Fruit fly (Drosophila melanogaster): Measurements from ENCODE around the gene vkg.

Gene vkg

dm6 chr2L:5002031-5002430 is 26.0 kb downstream of the vkg start:
- TF ChIP-seq Clk (GFP tag; optimal IDR thresholded peaks at IDR 0.05) (no peak), cic (GFP tag; optimal IDR thresholded peaks at IDR 0.05) (no peak), CG33017 (tag; optimal IDR thresholded peaks at IDR 0.05) (no peak), CG12768 (GFP tag; optimal IDR thresholded peaks at IDR 0.05) (no peak), bab1 (GFP tag; optimal IDR thresholded peaks at IDR 0.05) (no peak), CG1620 (GFP tag; optimal IDR thresholded peaks at IDR 0.05) (no peak), ovo (GFP tag; optimal IDR thresholded peaks at IDR 0.05) (no peak), CG7101 (tag; optimal IDR thresholded peaks at IDR 0.05) (no peak), kay (GFP tag; ENCODE audit: borderline replicate concordance) (no peak), pad (GFP tag; optimal IDR thresholded peaks at IDR 0.05) (no peak), Mnt (GFP tag; optimal IDR thresholded peaks at IDR 0.05) (no peak), Hr96 (GFP tag; optimal IDR thresholded peaks at IDR 0.05) (no peak), CG11617 (GFP tag; optimal IDR thresholded peaks at IDR 0.05) (no peak), tj (GFP tag; optimal IDR thresholded peaks at IDR 0.05) (no peak), CG7045 (GFP tag; optimal IDR thresholded peaks at IDR 0.05) (no peak), Crg-1 (GFP tag; optimal IDR thresholded peaks at IDR 0.05) (no peak), toe (GFP tag; optimal IDR thresholded peaks at IDR 0.05) (no peak), CG14711 (tag; optimal IDR thresholded peaks at IDR 0.05) (no peak), cnc (optimal IDR thresholded peaks at IDR 0.05) (no peak), CG5204 (GFP tag; optimal IDR thresholded peaks at IDR 0.05) (no peak)

- peak; percentile 41 for TF ChIP-seq kay (GFP tag; ENCODE audit: borderline replicate concordance)
- TF ChIP-seq CG11617 (GFP tag; optimal IDR thresholded peaks at IDR 0.05): no peak
Observed at dm6 chr2L:5001582-5001929, 26.4 kb downstream of the vkg start.

- TF ChIP-seq kay (GFP tag; ENCODE audit: borderline replicate concordance): peak; percentile 33
- peak; percentile 97 for TF ChIP-seq pad (GFP tag; optimal IDR thresholded peaks at IDR 0.05)
- TF ChIP-seq cic (GFP tag; optimal IDR thresholded peaks at IDR 0.05): peak; percentile 72
- no peak for TF ChIP-seq Clk (GFP tag; optimal IDR thresholded peaks at IDR 0.05)
- TF ChIP-seq bab1 (GFP tag; optimal IDR thresholded peaks at IDR 0.05): no peak
- peak; percentile 68 for TF ChIP-seq tj (GFP tag; optimal IDR thresholded peaks at IDR 0.05)
- peak; percentile 11 for TF ChIP-seq CG12768 (GFP tag; optimal IDR thresholded peaks at IDR 0.05)
- TF ChIP-seq CG11617 (GFP tag; optimal IDR thresholded peaks at IDR 0.05): no peak
- TF ChIP-seq CG7045 (GFP tag; optimal IDR thresholded peaks at IDR 0.05): no peak
- peak; percentile 35 for TF ChIP-seq CG14711 (tag; optimal IDR thresholded peaks at IDR 0.05)
Observed at dm6 chr2L:5000919-5001581, 26.9 kb downstream of the vkg start.

- TF ChIP-seq Hr96 (GFP tag; optimal IDR thresholded peaks at IDR 0.05) (peak; percentile 77), cic (GFP tag; optimal IDR thresholded peaks at IDR 0.05) (peak; percentile 55), CG33017 (tag; optimal IDR thresholded peaks at IDR 0.05) (peak; percentile 95), CG1620 (GFP tag; optimal IDR thresholded peaks at IDR 0.05) (peak; percentile 34), Crg-1 (GFP tag; optimal IDR thresholded peaks at IDR 0.05) (no peak), pad (GFP tag; optimal IDR thresholded peaks at IDR 0.05) (peak; percentile 18), CG11617 (GFP tag; optimal IDR thresholded peaks at IDR 0.05) (peak; percentile 86), CG14711 (tag; optimal IDR thresholded peaks at IDR 0.05) (peak; percentile 76), toe (GFP tag; optimal IDR thresholded peaks at IDR 0.05) (peak; percentile 80), Mnt (GFP tag; optimal IDR thresholded peaks at IDR 0.05) (peak; percentile 65), cnc (optimal IDR thresholded peaks at IDR 0.05) (no peak), tj (GFP tag; optimal IDR thresholded peaks at IDR 0.05) (peak; percentile 18), kay (GFP tag; ENCODE audit: borderline replicate concordance) (peak; percentile 95), bab1 (GFP tag; optimal IDR thresholded peaks at IDR 0.05) (peak; percentile 76), Clk (GFP tag; optimal IDR thresholded peaks at IDR 0.05) (peak; percentile 56), CG7101 (tag; optimal IDR thresholded peaks at IDR 0.05) (peak; percentile 92), CG5204 (GFP tag; optimal IDR thresholded peaks at IDR 0.05) (peak; percentile 91), CG7045 (GFP tag; optimal IDR thresholded peaks at IDR 0.05) (peak; percentile 72), CG12768 (GFP tag; optimal IDR thresholded peaks at IDR 0.05) (peak; percentile 83), ovo (GFP tag; optimal IDR thresholded peaks at IDR 0.05) (peak; percentile 41)
Observed at dm6 chr2L:5000287-5000871, 27.6 kb downstream of the vkg start.

- TF ChIP-seq CG7045 (GFP tag; optimal IDR thresholded peaks at IDR 0.05): peak; percentile 84
- peak; percentile 73 for TF ChIP-seq cic (GFP tag; optimal IDR thresholded peaks at IDR 0.05)
- no peak for TF ChIP-seq cnc (optimal IDR thresholded peaks at IDR 0.05)
- TF ChIP-seq CG14711 (tag; optimal IDR thresholded peaks at IDR 0.05): peak; percentile 84
- TF ChIP-seq Mnt (GFP tag; optimal IDR thresholded peaks at IDR 0.05): peak; percentile 11
- TF ChIP-seq pad (GFP tag; optimal IDR thresholded peaks at IDR 0.05): peak; percentile 66
- TF ChIP-seq Crg-1 (GFP tag; optimal IDR thresholded peaks at IDR 0.05): peak; percentile 42
- TF ChIP-seq CG11617 (GFP tag; optimal IDR thresholded peaks at IDR 0.05): peak; percentile 82
- TF ChIP-seq CG12768 (GFP tag; optimal IDR thresholded peaks at IDR 0.05): peak; percentile 93
- TF ChIP-seq CG33017 (tag; optimal IDR thresholded peaks at IDR 0.05): peak; percentile 92
- TF ChIP-seq toe (GFP tag; optimal IDR thresholded peaks at IDR 0.05): peak; percentile 90
- TF ChIP-seq CG7101 (tag; optimal IDR thresholded peaks at IDR 0.05): peak; percentile 93
- no peak for TF ChIP-seq tj (GFP tag; optimal IDR thresholded peaks at IDR 0.05)
- TF ChIP-seq Clk (GFP tag; optimal IDR thresholded peaks at IDR 0.05): peak; percentile 90
- peak; percentile 85 for TF ChIP-seq bab1 (GFP tag; optimal IDR thresholded peaks at IDR 0.05)
- peak; percentile 78 for TF ChIP-seq CG5204 (GFP tag; optimal IDR thresholded peaks at IDR 0.05)
- TF ChIP-seq ovo (GFP tag; optimal IDR thresholded peaks at IDR 0.05): no peak
- TF ChIP-seq kay (GFP tag; ENCODE audit: borderline replicate concordance): no peak
- peak; percentile 74 for TF ChIP-seq CG1620 (GFP tag; optimal IDR thresholded peaks at IDR 0.05)
- TF ChIP-seq Hr96 (GFP tag; optimal IDR thresholded peaks at IDR 0.05): peak; percentile 86
Observed at dm6 chr2L:4999389-5000032, 28.5 kb downstream of the vkg start.

All from whole organism, adult.